Fruit fly (Drosophila melanogaster): ENCODE measurements around the gene CG12237.

Gene CG12237

DNA sequence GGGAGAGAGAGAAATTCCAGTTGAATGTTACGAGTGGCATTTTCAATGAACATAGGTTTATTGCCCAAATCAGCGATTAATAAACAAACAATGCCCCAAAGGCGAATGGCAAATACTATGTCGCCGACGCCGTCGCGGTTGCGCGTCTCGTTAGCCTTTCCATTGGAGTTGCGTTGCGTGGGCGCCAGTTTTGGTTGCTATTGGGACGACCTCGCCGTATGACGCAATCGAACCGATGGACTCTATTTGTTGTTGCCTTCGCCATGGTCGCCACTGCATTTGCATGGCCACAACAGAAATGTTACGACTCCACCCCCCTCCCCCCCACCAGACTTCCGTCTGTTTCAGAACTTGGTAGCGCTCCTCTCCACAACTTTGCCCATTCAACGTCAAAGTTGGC is 36.1 kb downstream of the CG12237 start:
- TF ChIP-seq maf-S (GFP tag; optimal IDR thresholded peaks at IDR 0.05) (no peak), CG5180 (GFP tag; optimal IDR thresholded peaks at IDR 0.05) (peak; percentile 61), chinmo (GFP tag; IDR thresholded peaks at IDR 0.05; ENCODE audit: partially characterized antibody) (0 out of 4 replicates have a peak, but pooled peaks have one; percentile 48), sr (GFP tag; IDR thresholded peaks at IDR 0.05) (peak; percentile 82), usp (GFP tag; optimal IDR thresholded peaks at IDR 0.05) (no peak), CG14441 (GFP tag; IDR thresholded peaks at IDR 0.05) (0 out of 2 replicates have a peak, but pooled peaks have one; percentile 18), Med (GFP tag) (peak; percentile 41), ftz-f1 (GFP tag; optimal IDR thresholded peaks at IDR 0.05) (peak; percentile 35), Pdp1 (GFP tag; optimal IDR thresholded peaks at IDR 0.05) (peak in 1 of 2 experiments; percentile 76), peb (GFP tag; IDR thresholded peaks at IDR 0.05) (no peak), vvl (GFP tag; IDR thresholded peaks at IDR 0.05) (peak; percentile 0; the same call in 1 of the 2 replicates)

DNA sequence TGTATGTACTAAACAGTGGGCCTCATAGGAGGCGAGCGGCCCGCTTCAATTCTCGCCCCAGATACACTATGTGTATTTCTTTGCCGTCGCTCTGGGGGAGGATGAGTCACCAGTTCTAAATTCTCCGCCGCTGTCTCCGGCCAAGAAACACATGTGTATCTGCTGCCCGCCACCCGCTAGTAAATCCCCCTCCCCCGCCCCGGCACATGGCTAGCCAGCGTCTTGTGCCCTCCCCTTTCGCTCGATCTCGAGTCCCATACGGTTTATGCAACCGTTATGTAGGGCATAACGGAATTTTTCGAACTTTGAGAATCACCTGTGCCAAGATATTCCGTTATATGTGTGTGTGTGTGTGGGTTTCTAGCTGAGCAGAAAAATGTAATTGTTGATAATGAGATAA is 36.8 kb downstream of the CG12237 start:
- TF ChIP-seq HmgD (GFP tag; optimal IDR thresholded peaks at IDR 0.05) (no peak), org-1 (GFP tag; optimal IDR thresholded peaks at IDR 0.05) (no peak), CG1792 (GFP tag; optimal IDR thresholded peaks at IDR 0.05) (no peak), Aef1 (GFP tag; IDR thresholded peaks at IDR 0.05) (no peak), CG11085 (GFP tag; IDR thresholded peaks at IDR 0.05) (no peak), peb (GFP tag; IDR thresholded peaks at IDR 0.05) (no peak), ash1 (GFP tag; optimal IDR thresholded peaks at IDR 0.05) (no peak), sd (tag; optimal IDR thresholded peaks at IDR 0.05) (peak; percentile 91), CG17186 (GFP tag; optimal IDR thresholded peaks at IDR 0.05) (no peak), CG6175 (GFP tag; IDR thresholded peaks at IDR 0.05) (peak; percentile 51; the same call in 2 of the 3 replicates), gem (tag; optimal IDR thresholded peaks at IDR 0.05) (no peak), lab (GFP tag; optimal IDR thresholded peaks at IDR 0.05) (peak; percentile 11), CG11696 (GFP tag; IDR thresholded peaks at IDR 0.05) (no peak), CG16815 (GFP tag; optimal IDR thresholded peaks at IDR 0.05) (no peak), CG32772 (GFP tag; IDR thresholded peaks at IDR 0.05) (no peak), Dp (GFP tag; optimal IDR thresholded peaks at IDR 0.05) (no peak), CG16863 (GFP tag; optimal IDR thresholded peaks at IDR 0.05) (no peak), CG4282 (GFP tag; optimal IDR thresholded peaks at IDR 0.05) (no peak), jigr1 (GFP tag; IDR thresholded peaks at IDR 0.05) (no peak), CG9932 (GFP tag; IDR thresholded peaks at IDR 0.05) (no peak), CG30403 (GFP tag; optimal IDR thresholded peaks at IDR 0.05) (no peak), Lpt (GFP tag; optimal IDR thresholded peaks at IDR 0.05) (no peak), CG2199 (GFP tag; IDR thresholded peaks at IDR 0.05) (no peak), CG17802 (tag; optimal IDR thresholded peaks at IDR 0.05) (no peak), dmrt11E (tag; optimal IDR thresholded peaks at IDR 0.05) (no peak), CG31388 (GFP tag; optimal IDR thresholded peaks at IDR 0.05) (no peak), bbx (GFP tag; IDR thresholded peaks at IDR 0.05; ENCODE audit: partially characterized antibody) (0 out of 2 replicates have a peak, but pooled peaks have one; percentile 20), kni (GFP tag; optimal IDR thresholded peaks at IDR 0.05) (no peak), NfI (GFP tag; optimal IDR thresholded peaks at IDR 0.05) (no peak), CG8281 (tag; optimal IDR thresholded peaks at IDR 0.05) (no peak), rib (GFP tag; IDR thresholded peaks at IDR 0.05) (no peak), Stat92E (GFP tag; optimal IDR thresholded peaks at IDR 0.05) (no peak), CG2678 (tag; optimal IDR thresholded peaks at IDR 0.05) (no peak), vfl (GFP tag; optimal IDR thresholded peaks at IDR 0.05) (no peak), CG7556 (GFP tag; optimal IDR thresholded peaks at IDR 0.05) (no peak), wdn (GFP tag; IDR thresholded peaks at IDR 0.05) (no peak), CG18262 (tag; optimal IDR thresholded peaks at IDR 0.05) (no peak), Lhr (GFP tag; optimal IDR thresholded peaks at IDR 0.05) (no peak), prd (optimal IDR thresholded peaks at IDR 0.05) (no peak), prd (GFP tag; IDR thresholded peaks at IDR 0.05) (no peak)

All from whole organism, embryonic.